Fruit fly (Drosophila melanogaster): ENCODE data around the gene CG15282.

- TF ChIP-seq CG14655 (GFP tag; optimal IDR thresholded peaks at IDR 0.05) (no peak), CG8159 (tag; optimal IDR thresholded peaks at IDR 0.05) (no peak), gl (tag; optimal IDR thresholded peaks at IDR 0.05) (no peak), CG9948 (tag; optimal IDR thresholded peaks at IDR 0.05) (no peak), Pif1A (GFP tag; optimal IDR thresholded peaks at IDR 0.05) (no peak), CG34367 (tag; optimal IDR thresholded peaks at IDR 0.05) (no peak), Pif1B (GFP tag; optimal IDR thresholded peaks at IDR 0.05) (no peak), CG4496 (GFP tag; IDR thresholded peaks at IDR 0.05) (no peak)
Measured at dm6 chr2L:14673601-14674006, 38.7 kb upstream of the CG15282 start.

Data from whole organism, pupa.